Worm (Caenorhabditis elegans): ENCODE measurements around the gene icd-1.

Gene icd-1

DNA sequence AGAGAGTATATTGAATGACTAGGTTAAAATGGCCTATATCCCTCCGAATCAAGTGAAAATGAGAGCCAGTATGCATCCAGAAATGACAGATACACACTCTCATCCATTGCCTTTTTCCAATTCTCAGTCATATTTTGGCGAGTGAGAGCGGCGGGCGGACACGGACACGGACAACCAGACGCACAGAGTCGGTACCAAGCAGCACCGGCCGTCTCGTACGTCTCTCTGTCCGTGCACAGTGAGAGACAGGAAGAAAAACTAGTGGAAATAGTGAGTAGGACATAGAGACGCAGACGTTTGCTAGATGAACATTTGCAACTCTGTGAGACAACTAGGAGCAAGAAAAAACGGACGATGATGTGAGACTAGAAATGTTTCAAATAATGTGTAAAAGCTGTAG, 25.2 kb downstream of the icd-1 start:
- TF ChIP-seq mcd-1 (GFP tag; IDR thresholded peaks at IDR 0.05) (0 out of 2 replicates have a peak, but pooled peaks have one; percentile 8), nhr-80 (tag; optimal IDR thresholded peaks at IDR 0.05) (peak; percentile 44), cebp-2 (GFP tag; IDR thresholded peaks at IDR 0.05) (no peak), nfyb-1 (GFP tag; IDR thresholded peaks at IDR 0.05) (0 out of 2 replicates have a peak, but pooled peaks have one; percentile 22), snpc-4 (GFP tag; optimal IDR thresholded peaks at IDR 0.05) (no peak), snpc-4 (tag; optimal IDR thresholded peaks at IDR 0.05) (peak in 1 of 4 experiments; percentile 48), lin-35 (GFP tag; optimal IDR thresholded peaks at IDR 0.05) (peak in 1 of 3 experiments; percentile 18), madf-3 (GFP tag; IDR thresholded peaks at IDR 0.05) (no peak), nhr-27 (tag; optimal IDR thresholded peaks at IDR 0.05) (no peak), zfh-2 (GFP tag; conservative IDR thresholded peaks at IDR 0.05) (peak; percentile 49), hmg-1.2 (GFP tag; IDR thresholded peaks at IDR 0.05) (peak; percentile 87), lin-54 (GFP tag; optimal IDR thresholded peaks at IDR 0.05) (no peak), madf-8 (GFP tag; conservative IDR thresholded peaks at IDR 0.05) (no peak), hlh-12 (tag; optimal IDR thresholded peaks at IDR 0.05) (no peak), egrh-3 (GFP tag; IDR thresholded peaks at IDR 0.05) (no peak), somi-1 (GFP tag; optimal IDR thresholded peaks at IDR 0.05) (no peak), F10E7.11 (tag; optimal IDR thresholded peaks at IDR 0.05) (no peak), cebp-1 (GFP tag; IDR thresholded peaks at IDR 0.05) (no peak), cebp-1 (tag; optimal IDR thresholded peaks at IDR 0.05) (peak; percentile 46), attf-5 (GFP tag; optimal IDR thresholded peaks at IDR 0.05) (peak; percentile 16), nhr-179 (tag; optimal IDR thresholded peaks at IDR 0.05) (no peak), tbp1 (GFP tag; optimal IDR thresholded peaks at IDR 0.05) (peak; percentile 11), F37B4.10 (GFP tag; IDR thresholded peaks at IDR 0.05) (no peak), K12H6.12 (tag; optimal IDR thresholded peaks at IDR 0.05) (no peak), nfya-1 (tag; optimal IDR thresholded peaks at IDR 0.05; ENCODE audit: borderline replicate concordance, insufficient read depth) (no peak), ceh-79 (tag; optimal IDR thresholded peaks at IDR 0.05) (no peak), ZK185.1 (tag; optimal IDR thresholded peaks at IDR 0.05; ENCODE audit: poor library complexity, severe bottlenecking) (peak; percentile 10), ama-1 (optimal IDR thresholded peaks at IDR 0.05) (no peak), ama-1 (GFP tag; optimal IDR thresholded peaks at IDR 0.05) (no peak)

DNA sequence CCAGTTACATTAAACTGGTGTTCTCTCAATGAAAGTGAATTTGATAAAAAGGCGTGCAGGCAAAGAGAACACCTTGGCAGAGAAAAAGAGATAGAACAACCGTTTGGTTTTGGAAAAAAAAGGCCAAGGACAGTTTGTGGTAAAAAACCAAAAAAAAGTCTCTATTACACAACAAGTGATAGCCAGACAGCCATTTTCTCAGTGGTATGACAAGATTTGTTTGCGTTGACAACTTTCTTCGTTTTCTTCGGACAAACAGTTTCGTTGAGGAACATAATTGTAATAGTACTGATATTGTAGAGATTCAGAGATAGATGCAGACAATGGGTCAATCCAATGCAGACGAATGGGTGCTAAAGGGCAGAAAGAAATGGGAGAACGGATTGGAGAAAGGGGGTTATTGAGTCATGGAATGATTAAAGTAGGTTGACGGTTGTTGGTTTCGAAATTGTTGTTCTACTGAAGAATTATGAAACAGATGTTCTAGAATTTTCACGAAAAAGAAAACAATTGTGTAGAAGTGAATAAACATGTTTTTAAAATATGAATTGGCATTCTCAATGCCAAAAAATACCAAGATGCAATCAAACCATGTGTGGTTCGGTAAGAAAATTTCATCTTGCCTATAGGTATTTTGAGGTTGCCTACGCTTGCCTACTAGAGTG, 26.1 kb downstream of the icd-1 start:
- peak; percentile 73 for TF ChIP-seq ztf-26 (tag; optimal IDR thresholded peaks at IDR 0.05)
- TF ChIP-seq nhr-27 (tag; optimal IDR thresholded peaks at IDR 0.05): no peak
- TF ChIP-seq cebp-1 (GFP tag; IDR thresholded peaks at IDR 0.05): peak; percentile 55
- peak; percentile 79 for TF ChIP-seq cebp-1 (tag; optimal IDR thresholded peaks at IDR 0.05)
- 0 out of 2 replicates have a peak, but pooled peaks have one; percentile 27 for TF ChIP-seq dox-1 (GFP tag; IDR thresholded peaks at IDR 0.05)
- no peak for TF ChIP-seq chd-7 (tag; optimal IDR thresholded peaks at IDR 0.05)
- peak; percentile 80 for TF ChIP-seq lin-40 (tag; optimal IDR thresholded peaks at IDR 0.05)
- TF ChIP-seq hmg-1.2 (GFP tag; IDR thresholded peaks at IDR 0.05): peak; percentile 67; the same call in 1 of the 2 replicates
- peak; percentile 12 for TF ChIP-seq ama-1 (optimal IDR thresholded peaks at IDR 0.05)
- TF ChIP-seq ama-1 (GFP tag; optimal IDR thresholded peaks at IDR 0.05): no peak

DNA sequence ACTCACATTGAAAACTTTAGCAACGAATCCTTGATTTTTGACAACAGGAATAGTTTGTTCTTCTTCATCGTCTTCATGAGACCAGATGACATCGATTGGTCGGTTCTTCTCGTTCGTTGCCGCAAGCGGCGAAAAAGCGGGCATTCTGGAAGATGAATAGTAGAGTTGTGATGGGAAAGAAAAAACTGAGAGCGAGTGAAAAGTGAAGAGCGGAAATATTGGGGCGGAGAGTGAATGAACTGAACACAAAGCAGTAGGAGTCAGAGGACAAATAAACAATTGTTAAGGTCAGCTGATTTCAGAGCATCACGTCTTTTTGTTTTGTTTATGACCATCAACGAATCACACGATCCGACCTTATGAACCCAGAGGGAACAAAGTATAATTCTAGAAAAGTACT, 27.2 kb downstream of the icd-1 start, which contains the start of gene F18C5.10:
Gene F18C5.10 (minus strand): TSS at position 145 of the 400 bp plus-strand sequence.
- TF ChIP-seq ama-1 (optimal IDR thresholded peaks at IDR 0.05) (peak; percentile 89), ama-1 (GFP tag; optimal IDR thresholded peaks at IDR 0.05) (no peak), let-526 (GFP tag; IDR thresholded peaks at IDR 0.05) (0 out of 2 replicates have a peak, but pooled peaks have one; percentile 47), attf-5 (GFP tag; optimal IDR thresholded peaks at IDR 0.05) (no peak), hsf-1 (GFP tag; IDR thresholded peaks at IDR 0.05) (0 out of 2 replicates have a peak, but pooled peaks have one; percentile 47), cebp-1 (GFP tag; IDR thresholded peaks at IDR 0.05) (no peak), cebp-1 (tag; optimal IDR thresholded peaks at IDR 0.05) (peak; percentile 45), Y53G8AR.9 (GFP tag; conservative IDR thresholded peaks at IDR 0.05) (no peak)
